Worm (Caenorhabditis elegans): ENCODE results near the gene K11G12.6.
A peak's percentile ranks its signal among the peaks of the same experiment; 100 is the strongest.

The K11G12.6 gene

DNA sequence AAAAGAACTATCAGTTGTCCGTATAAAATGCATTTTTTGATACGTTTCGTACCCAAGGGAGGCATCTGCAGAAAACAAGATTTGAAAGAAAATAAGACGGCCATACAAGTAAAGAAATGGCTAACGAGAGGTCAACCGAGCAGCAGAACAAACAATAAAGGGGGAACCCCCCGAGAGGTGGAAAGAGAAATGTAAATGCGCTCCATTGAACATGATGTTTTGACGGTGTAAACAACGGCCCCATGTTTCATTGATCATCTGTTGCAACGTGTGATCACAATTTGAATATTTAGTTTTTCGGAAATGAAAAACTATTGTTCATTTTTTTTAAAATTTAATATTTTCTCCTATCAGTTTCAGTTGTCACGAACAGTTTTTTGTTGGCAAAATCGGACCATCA is at the start of gene K11G12.6:
TSS of gene K11G12.6 (minus strand) at position 65 of the 400 bp plus-strand sequence.
- TF ChIP-seq F13H6.1 (tag; optimal IDR thresholded peaks at IDR 0.05) (no peak), lsy-2 (tag; optimal IDR thresholded peaks at IDR 0.05) (peak in 1 of 2 experiments; percentile 41), C34F6.9 (tag; optimal IDR thresholded peaks at IDR 0.05) (peak; percentile 55), aly-2 (tag; optimal IDR thresholded peaks at IDR 0.05) (no peak), sma-9 (GFP tag; optimal IDR thresholded peaks at IDR 0.05) (peak; percentile 27), sma-9 (tag; optimal IDR thresholded peaks at IDR 0.05) (no peak), crh-2 (tag; optimal IDR thresholded peaks at IDR 0.05) (peak; percentile 20), snpc-4 (tag; optimal IDR thresholded peaks at IDR 0.05) (no peak), nhr-129 (tag; optimal IDR thresholded peaks at IDR 0.05) (peak; percentile 61), zag-1 (tag; optimal IDR thresholded peaks at IDR 0.05) (peak; percentile 36), ztf-11 (tag; optimal IDR thresholded peaks at IDR 0.05) (no peak), unc-55 (GFP tag; optimal IDR thresholded peaks at IDR 0.05) (peak; percentile 10), mdl-1 (tag; optimal IDR thresholded peaks at IDR 0.05) (peak; percentile 3 to 65), R02D3.7 (tag; optimal IDR thresholded peaks at IDR 0.05) (no peak)

DNA sequence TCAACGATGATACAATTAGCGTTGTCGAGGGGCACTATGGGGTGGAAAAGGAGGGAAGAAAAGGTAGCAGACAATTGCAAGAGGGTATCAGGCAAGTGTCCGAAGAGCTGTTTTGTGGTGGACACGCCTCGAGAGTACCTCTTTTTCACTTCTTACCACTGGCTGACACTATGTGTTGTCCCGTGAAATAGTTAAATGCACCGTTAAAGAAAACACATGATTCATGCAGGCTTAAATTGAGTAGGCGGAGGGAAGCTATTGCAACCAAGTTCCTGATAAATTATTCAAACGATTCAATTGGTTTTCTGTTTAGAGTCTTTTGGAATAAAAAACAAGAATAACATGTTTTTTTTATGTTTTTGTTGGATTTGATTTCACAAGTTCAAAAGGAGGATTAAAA is 48.6 kb upstream of the K11G12.6 start, which contains the start of gene irk-1:
TSS of gene irk-1 (minus strand) at position 101 of the 400 bp plus-strand sequence.
- TF ChIP-seq zag-1 (tag; optimal IDR thresholded peaks at IDR 0.05) = no peak
- TF ChIP-seq lin-39 (tag; optimal IDR thresholded peaks at IDR 0.05) = no peak
- no peak for TF ChIP-seq elt-3 (tag; optimal IDR thresholded peaks at IDR 0.05)
- TF ChIP-seq sma-3 (GFP tag; optimal IDR thresholded peaks at IDR 0.05) = no peak
- no peak for TF ChIP-seq nhr-77 (tag; optimal IDR thresholded peaks at IDR 0.05)
- no peak for TF ChIP-seq aly-2 (tag; optimal IDR thresholded peaks at IDR 0.05)
- no peak for TF ChIP-seq peb-1 (tag; optimal IDR thresholded peaks at IDR 0.05)
- TF ChIP-seq lsy-2 (tag; optimal IDR thresholded peaks at IDR 0.05) = no peak

DNA sequence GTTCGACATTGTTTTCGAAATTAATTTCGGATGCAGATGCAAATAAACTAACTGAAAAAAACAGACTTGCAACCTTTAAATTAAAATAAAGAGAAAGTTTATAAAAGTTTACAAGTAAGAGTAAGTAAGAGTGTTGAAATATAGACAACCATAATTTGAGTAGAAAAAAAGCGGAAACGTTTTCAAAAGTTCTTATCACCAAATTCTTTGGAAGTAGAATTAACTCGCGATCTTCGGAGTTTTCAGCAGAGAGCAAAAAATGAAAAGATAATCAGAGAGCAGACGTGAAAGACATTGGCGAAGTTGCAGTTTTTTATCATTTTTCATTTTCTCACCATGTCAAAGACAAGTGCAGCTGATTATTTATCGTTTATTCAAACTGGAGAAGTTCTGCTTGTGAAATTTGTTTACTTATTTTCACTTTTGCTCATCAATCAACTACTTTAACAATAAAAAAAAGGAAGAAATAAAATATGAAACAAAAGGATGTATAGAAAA is 32.3 kb upstream of the K11G12.6 start, which contains the start of gene abts-4:
TSS of gene abts-4 (minus strand) at position 51 of the 498 bp plus-strand sequence.
- TF ChIP-seq C34F6.9 (tag; optimal IDR thresholded peaks at IDR 0.05) (no peak), sma-9 (GFP tag; optimal IDR thresholded peaks at IDR 0.05) (peak; percentile 44), sma-9 (tag; optimal IDR thresholded peaks at IDR 0.05) (no peak), fos-1 (tag; optimal IDR thresholded peaks at IDR 0.05) (peak; percentile 39)

DNA sequence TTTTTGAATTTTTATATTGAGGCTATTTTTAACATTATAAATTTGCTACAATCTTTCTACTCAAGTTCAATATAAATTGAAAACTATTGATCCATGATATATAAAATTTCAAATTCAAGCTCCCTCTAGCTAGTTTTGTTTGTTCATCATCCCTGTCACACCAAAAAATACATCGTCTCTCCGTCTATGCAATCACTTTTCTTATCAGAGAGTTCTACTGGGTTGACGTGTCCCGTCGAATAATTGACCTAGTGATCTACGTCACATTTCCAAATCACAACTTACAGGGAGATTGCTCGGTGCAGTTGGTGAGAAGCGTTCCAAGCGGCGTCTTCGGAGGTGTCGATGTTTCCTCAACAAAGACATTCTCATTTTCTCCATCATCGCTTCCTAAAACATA is 31.8 kb upstream of the K11G12.6 start:
- peak; percentile 57 for TF ChIP-seq crh-2 (tag; optimal IDR thresholded peaks at IDR 0.05)
- no peak for TF ChIP-seq nhr-10 (tag; optimal IDR thresholded peaks at IDR 0.05)
- TF ChIP-seq sma-9 (GFP tag; optimal IDR thresholded peaks at IDR 0.05) = peak; percentile 27
- TF ChIP-seq sma-9 (tag; optimal IDR thresholded peaks at IDR 0.05) = no peak
- TF ChIP-seq fos-1 (tag; optimal IDR thresholded peaks at IDR 0.05) = peak; percentile 61
- no peak for TF ChIP-seq zag-1 (tag; optimal IDR thresholded peaks at IDR 0.05)
- no peak for TF ChIP-seq nhr-6 (tag; optimal IDR thresholded peaks at IDR 0.05)

DNA sequence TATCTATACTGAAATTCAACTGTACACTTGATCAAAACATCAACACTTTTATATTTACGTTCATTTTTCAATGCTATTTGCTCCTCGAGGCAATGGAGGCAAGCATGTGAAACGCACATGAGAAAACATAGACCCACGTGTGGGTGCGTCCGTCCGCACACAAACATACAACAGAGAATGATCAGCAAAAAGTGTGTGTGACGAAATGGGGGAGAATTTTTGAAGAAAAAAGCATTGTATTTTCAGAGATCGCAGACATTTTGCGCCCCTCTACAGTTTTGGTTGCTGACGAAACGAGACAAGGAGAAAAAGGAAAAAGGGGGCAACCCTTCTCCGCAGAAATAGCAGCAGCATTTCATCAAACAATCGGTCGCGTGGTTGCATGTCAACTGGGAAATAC is 20.7 kb upstream of the K11G12.6 start:
- peak; percentile 72 for TF ChIP-seq nhr-6 (tag; optimal IDR thresholded peaks at IDR 0.05)
- TF ChIP-seq elt-3 (tag; optimal IDR thresholded peaks at IDR 0.05) = no peak
- TF ChIP-seq nhr-77 (tag; optimal IDR thresholded peaks at IDR 0.05) = peak; percentile 13
- TF ChIP-seq nhr-25 (tag; optimal IDR thresholded peaks at IDR 0.05) = peak; percentile 96
- TF ChIP-seq sma-9 (GFP tag; optimal IDR thresholded peaks at IDR 0.05) = peak; percentile 100
- no peak for TF ChIP-seq sma-9 (tag; optimal IDR thresholded peaks at IDR 0.05)
- TF ChIP-seq ama-1 (optimal IDR thresholded peaks at IDR 0.05) = no peak
- peak; percentile 85 for TF ChIP-seq fos-1 (tag; optimal IDR thresholded peaks at IDR 0.05)
- no peak for TF ChIP-seq mab-5 (tag; optimal IDR thresholded peaks at IDR 0.05)
- TF ChIP-seq sma-3 (GFP tag; optimal IDR thresholded peaks at IDR 0.05) = peak; percentile 94
- TF ChIP-seq R02D3.7 (tag; optimal IDR thresholded peaks at IDR 0.05) = no peak
- peak; percentile 74 for TF ChIP-seq gmeb-1 (tag; optimal IDR thresholded peaks at IDR 0.05)
- peak; percentile 75 for TF ChIP-seq sem-4 (tag; optimal IDR thresholded peaks at IDR 0.05)
- TF ChIP-seq lin-39 (tag; optimal IDR thresholded peaks at IDR 0.05) = no peak
- peak; percentile 54 for TF ChIP-seq ceh-16 (tag; optimal IDR thresholded peaks at IDR 0.05)
- peak; percentile 83 for TF ChIP-seq crh-2 (tag; optimal IDR thresholded peaks at IDR 0.05)
- TF ChIP-seq nhr-11 (tag; optimal IDR thresholded peaks at IDR 0.05) = no peak
- no peak for TF ChIP-seq peb-1 (tag; optimal IDR thresholded peaks at IDR 0.05)
- no peak for TF ChIP-seq ceh-82 (tag; optimal IDR thresholded peaks at IDR 0.05)
- peak; percentile 61 for TF ChIP-seq unc-55 (GFP tag; optimal IDR thresholded peaks at IDR 0.05)
- no peak for TF ChIP-seq dmd-4 (tag; optimal IDR thresholded peaks at IDR 0.05)
- peak; percentile 79 for TF ChIP-seq blmp-1 (tag; optimal IDR thresholded peaks at IDR 0.05; ENCODE audit: insufficient read depth)
- no peak for TF ChIP-seq nhr-12 (tag; optimal IDR thresholded peaks at IDR 0.05)
- peak; percentile 98 for TF ChIP-seq F13H6.1 (tag; optimal IDR thresholded peaks at IDR 0.05)
- TF ChIP-seq nhr-237 (tag; optimal IDR thresholded peaks at IDR 0.05) = no peak
- TF ChIP-seq elt-1 (tag; optimal IDR thresholded peaks at IDR 0.05) = no peak
- no peak for TF ChIP-seq unc-39 (tag; optimal IDR thresholded peaks at IDR 0.05)
- TF ChIP-seq egl-27 (tag; optimal IDR thresholded peaks at IDR 0.05) = peak; percentile 95
- TF ChIP-seq nhr-23 (tag; optimal IDR thresholded peaks at IDR 0.05) = no peak
- no peak for TF ChIP-seq lin-11 (tag; optimal IDR thresholded peaks at IDR 0.05)
- peak; percentile 100 for TF ChIP-seq mdl-1 (tag; optimal IDR thresholded peaks at IDR 0.05)
- TF ChIP-seq nhr-21 (tag; optimal IDR thresholded peaks at IDR 0.05) = peak; percentile 94
- peak; percentile 71 for TF ChIP-seq C34F6.9 (tag; optimal IDR thresholded peaks at IDR 0.05)
- peak; percentile 96 for TF ChIP-seq nhr-129 (tag; optimal IDR thresholded peaks at IDR 0.05)
- TF ChIP-seq snpc-4 (tag; optimal IDR thresholded peaks at IDR 0.05) = peak; percentile 61
- TF ChIP-seq unc-62 (GFP tag; optimal IDR thresholded peaks at IDR 0.05) = no peak
- TF ChIP-seq ztf-1 (GFP tag; conservative IDR thresholded peaks at IDR 0.05) = no peak
